Worm (Caenorhabditis elegans) whole organism, L2 larva: ENCODE data around the gene best-23.

Source experiments
- Y55F3AM.14 ChIP-seq: fragments of 200-800 bp; sonication (Bioruptor generic); optimal IDR thresholded peaks from 2 replicates; lab custom pipeline; 2018; ENCODE audit warnings: mild to moderate bottlenecking, missing genetic modification characterization, missing compliant biosample characterization
- ama-1 ChIP-seq: fragments of 150-350 bp; optimal IDR thresholded peaks from 2 replicates; lab custom pipeline; 2018; ENCODE audit warnings: inconsistent platforms
- fos-1 ChIP-seq: fragments of 150-350 bp; optimal IDR thresholded peaks from 2 replicates; lab custom pipeline; 2014; ENCODE audit warnings: missing biosample characterization, missing genetic modification characterization
- nhr-10 ChIP-seq: sonication (generic microtip); optimal IDR thresholded peaks from 2 replicates; lab custom pipeline; 2017; ENCODE audit warnings: missing biosample characterization, missing genetic modification characterization
- snpc-4 ChIP-seq: fragments of 150-350 bp; optimal IDR thresholded peaks from 2 replicates; lab custom pipeline; 2014; ENCODE audit warnings: missing biosample characterization, missing genetic modification characterization
- unc-39 ChIP-seq: fragments of 150-350 bp; optimal IDR thresholded peaks from 2 replicates; lab custom pipeline; 2014; ENCODE audit warnings: missing biosample characterization, missing genetic modification characterization

ce11 chrII:7892761-7893272 lies 14.6 kb downstream of the best-23 start, which contains the start of gene ptc-1:
- TF ChIP-seq ama-1 (no peak), Y55F3AM.14 (GFP tag; lab: Kevin White, UChicago) (no peak), unc-39 (no peak), nhr-10 (tag; lab: Kevin White, UChicago) (no peak), snpc-4 (tag; lab: Kevin White, UChicago) (no peak), fos-1 (tag; lab: Kevin White, UChicago) (no peak)
